Worm (Caenorhabditis elegans) whole organism, L3 larva: ENCODE measurements around the gene F53F4.11.

Experiments
- ZK546.5 ChIP-seq: sonication (generic microtip); optimal IDR thresholded peaks from 2 replicates; lab custom pipeline; 2017; ENCODE audit warnings: missing biosample characterization, missing genetic modification characterization
- ama-1 ChIP-seq: fragments of 150-350 bp; optimal IDR thresholded peaks from 2 replicates; lab custom pipeline; 2018
- ceh-82 ChIP-seq: fragments of 150-350 bp; optimal IDR thresholded peaks from 2 replicates; lab custom pipeline; 2014; ENCODE audit warnings: missing biosample characterization, missing genetic modification characterization
- egl-5 ChIP-seq: fragments of 150-350 bp; optimal IDR thresholded peaks from 2 replicates; lab custom pipeline; 2017; ENCODE audit warnings: missing biosample characterization, missing genetic modification reagents, missing genetic modification characterization, inconsistent platforms
- elt-3 ChIP-seq, 3 experiments: fragments of 150-350 bp in 1 of 3; sonication (generic microtip) in 2 of 3; optimal IDR thresholded peaks; 2 replicates in 2 of 3; 4 replicates in 1 of 3; lab custom pipeline; 2014 to 2017; ENCODE audit warnings: missing biosample characterization in 3 of 3, missing genetic modification characterization in 3 of 3
- fkh-10 ChIP-seq: sonication (generic microtip); optimal IDR thresholded peaks from 2 replicates; lab custom pipeline; 2017; ENCODE audit warnings: missing biosample characterization, missing genetic modification reagents, missing genetic modification characterization
- lin-39 ChIP-seq: fragments of 150-350 bp; optimal IDR thresholded peaks from 2 replicates; lab custom pipeline; 2018; ENCODE audit warnings: missing biosample characterization, missing genetic modification reagents, missing genetic modification characterization
- lsy-12 ChIP-seq: sonication (generic microtip); optimal IDR thresholded peaks from 2 replicates; lab custom pipeline; 2016; ENCODE audit warnings: mild to moderate bottlenecking, missing genetic modification characterization, missing compliant biosample characterization
- nhr-76 ChIP-seq: fragments of 150-350 bp; sonication (generic microtip); optimal IDR thresholded peaks from 5 replicates; lab custom pipeline; 2014; ENCODE audit warnings: missing biosample characterization, missing genetic modification characterization
- tbx-2 ChIP-seq: sonication (generic microtip); optimal IDR thresholded peaks from 2 replicates; lab custom pipeline; 2016; ENCODE audit warnings: mild to moderate bottlenecking, missing genetic modification characterization, missing compliant biosample characterization
- unc-39 ChIP-seq: sonication (generic microtip); optimal IDR thresholded peaks from 4 replicates; lab custom pipeline; 2017; ENCODE audit warnings: missing biosample characterization, missing genetic modification characterization
- unc-62 ChIP-seq: fragments of 150-350 bp; sonication (generic microtip); optimal IDR thresholded peaks from 4 replicates; lab custom pipeline; 2014; ENCODE audit warnings: missing biosample characterization, missing genetic modification reagents, missing genetic modification characterization
- ztf-11 ChIP-seq: fragments of 150-350 bp; optimal IDR thresholded peaks from 2 replicates; lab custom pipeline; 2014; ENCODE audit warnings: missing biosample characterization, missing genetic modification characterization

DNA sequence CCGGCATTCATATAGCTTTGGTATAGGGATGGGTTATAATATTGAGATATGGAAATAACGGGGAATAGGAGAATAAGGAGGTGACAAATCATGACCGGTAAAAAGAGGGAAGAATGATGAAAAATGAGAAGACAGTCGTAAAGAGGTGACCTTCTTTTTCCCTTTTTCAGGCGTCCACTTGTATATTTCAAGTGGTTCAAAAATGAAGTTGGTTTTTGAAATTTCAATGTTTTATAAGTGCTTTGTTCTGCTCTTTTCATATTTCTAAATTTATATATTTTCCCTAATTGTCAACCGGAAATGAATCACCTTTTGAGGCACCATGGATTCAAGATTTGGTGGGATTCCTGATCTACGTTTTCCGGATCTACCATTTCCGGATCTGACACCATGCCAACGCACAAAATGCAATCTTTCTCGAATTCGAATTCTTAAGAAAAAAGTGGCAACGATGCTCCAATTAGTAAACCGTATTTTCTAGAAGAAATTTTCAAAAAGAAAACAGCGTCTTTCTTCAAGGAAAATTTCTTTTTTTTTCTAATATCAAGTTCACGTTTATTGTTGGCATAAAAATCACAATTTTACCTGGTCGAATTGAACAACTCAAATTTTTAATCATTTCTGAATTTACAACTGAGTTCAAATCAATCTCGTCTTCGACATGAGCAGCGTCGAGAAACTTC is 34.7 kb downstream of the F53F4.11 start, which contains the start of the genes F53F4.2 and F53F4.18:
- TF ChIP-seq lin-39 (tag; lab: Kevin White, UChicago) (no peak), ama-1 (lab: Kevin White, UChicago) (no peak), ztf-11 (no peak), ZK546.5 (no peak), egl-5 (tag; lab: Kevin White, UChicago) (no peak), elt-3 (tag; optimal IDR thresholded peaks at IDR 0.05; lab: Kevin White, UChicago) (no peak), ceh-82 (no peak), unc-62 (GFP tag; lab: Kevin White, UChicago) (no peak), lsy-12 (tag; lab: Kevin White, UChicago) (no peak), unc-39 (tag; lab: Kevin White, UChicago) (no peak), tbx-2 (tag; lab: Kevin White, UChicago) (no peak), fkh-10 (GFP tag; lab: Kevin White, UChicago) (no peak), nhr-76 (no peak)
